Fruit fly (Drosophila melanogaster) whole organism, prepupa: Measurements from ENCODE around the gene Acp24A4.
A peak's percentile ranks its signal among the peaks of the same experiment; 100 is the strongest.

ENCODE experiments used
- Blimp-1 ChIP-seq: fragments of 200-800 bp; sonication (Bioruptor generic); optimal IDR thresholded peaks from 3 replicates; lab custom pipeline; 2017; ENCODE audit warnings: missing biosample characterization, missing genetic modification characterization, mild to moderate bottlenecking, moderate library complexity, missing genetic modification reagents
- CG10631 ChIP-seq: fragments of 200-800 bp; sonication (Bioruptor generic); optimal IDR thresholded peaks from 2 replicates; lab custom pipeline; 2016; ENCODE audit warnings: missing biosample characterization, missing genetic modification characterization
- CG10669 ChIP-seq: fragments of 200-800 bp; sonication (Bioruptor generic); optimal IDR thresholded peaks from 3 replicates; lab custom pipeline; 2018; ENCODE audit warnings: missing biosample characterization, mild to moderate bottlenecking, missing genetic modification characterization, moderate library complexity
- CG11294 ChIP-seq: fragments of 200-800 bp; sonication (Bioruptor generic); IDR thresholded peaks from 2 replicates; pipeline ENCODE4 v1.3.6; 2022; ENCODE audit warnings: missing biosample characterization, missing genetic modification characterization
- CG11762 ChIP-seq: fragments of 200-800 bp; sonication (Bioruptor generic); optimal IDR thresholded peaks from 3 replicates; lab custom pipeline; 2016; ENCODE audit warnings: missing biosample characterization, missing genetic modification characterization; ENCODE audit not compliant: insufficient read depth
- CG3032 ChIP-seq: fragments of 200-800 bp; optimal IDR thresholded peaks from 2 replicates; lab custom pipeline; 2019; ENCODE audit warnings: missing biosample characterization, mild to moderate bottlenecking, missing genetic modification characterization, moderate library complexity
- CG32006 ChIP-seq: fragments of 200-800 bp; sonication (Bioruptor generic); optimal IDR thresholded peaks from 3 replicates; lab custom pipeline; 2017; ENCODE audit warnings: missing biosample characterization, mild to moderate bottlenecking, missing genetic modification characterization
- CG34406 ChIP-seq: fragments of 200-800 bp; sonication (Bioruptor generic); optimal IDR thresholded peaks from 3 replicates; lab custom pipeline; 2016; ENCODE audit warnings: missing biosample characterization, missing genetic modification characterization
- CG4318 ChIP-seq: fragments of 200-800 bp; sonication (Bioruptor generic); optimal IDR thresholded peaks from 3 replicates; lab custom pipeline; 2017; ENCODE audit warnings: missing biosample characterization, mild to moderate bottlenecking, missing genetic modification characterization
- CG6163 ChIP-seq: fragments of 200-800 bp; sonication (Bioruptor generic); IDR thresholded peaks from 3 replicates; pipeline ENCODE4 v1.3.6; 2022; ENCODE audit warnings: missing biosample characterization, missing genetic modification characterization
- CG6854 ChIP-seq: fragments of 200-800 bp; sonication (Bioruptor generic); optimal IDR thresholded peaks from 2 replicates; lab custom pipeline; 2017; ENCODE audit warnings: missing biosample characterization, mild to moderate bottlenecking, missing genetic modification characterization
- CG8119 ChIP-seq: fragments of 200-800 bp; sonication (Bioruptor generic); IDR thresholded peaks from 3 replicates; pipeline ENCODE4 v1.3.6; 2022; ENCODE audit warnings: missing biosample characterization, missing genetic modification characterization
- CG8632 ChIP-seq: fragments of 200-800 bp; sonication (Bioruptor generic); optimal IDR thresholded peaks from 3 replicates; lab custom pipeline; 2016; ENCODE audit warnings: missing biosample characterization, missing genetic modification characterization
- CG9139 ChIP-seq: fragments of 200-800 bp; sonication (Bioruptor generic); optimal IDR thresholded peaks from 3 replicates; lab custom pipeline; 2017; ENCODE audit warnings: missing biosample characterization, mild to moderate bottlenecking, missing genetic modification characterization
- Eip75B ChIP-seq: fragments of 200-800 bp; sonication (Bioruptor generic); optimal IDR thresholded peaks from 3 replicates; lab custom pipeline; 2016; ENCODE audit warnings: missing biosample characterization, missing genetic modification characterization
- Eip78C ChIP-seq: fragments of 200-800 bp; sonication (Bioruptor generic); peaks from one replicate; lab custom pipeline; 2016; ENCODE audit warnings: missing biosample characterization, missing genetic modification characterization
- Hr38 ChIP-seq: sonication (Bioruptor generic); optimal IDR thresholded peaks from 2 replicates; lab custom pipeline; 2016; ENCODE audit warnings: missing biosample characterization, missing genetic modification characterization
- Hr4 ChIP-seq: fragments of 200-800 bp; sonication (Bioruptor generic); optimal IDR thresholded peaks from 3 replicates; lab custom pipeline; 2016; ENCODE audit warnings: missing biosample characterization, missing genetic modification characterization
- Met ChIP-seq: fragments of 200-800 bp; sonication (Bioruptor generic); optimal IDR thresholded peaks from 3 replicates; lab custom pipeline; 2016; ENCODE audit warnings: missing biosample characterization, missing genetic modification characterization
- OdsH ChIP-seq: fragments of 200-800 bp; sonication (Bioruptor generic); optimal IDR thresholded peaks from 3 replicates; lab custom pipeline; 2016; ENCODE audit warnings: missing biosample characterization, missing genetic modification characterization
- Smox ChIP-seq: fragments of 200-800 bp; sonication (Bioruptor generic); optimal IDR thresholded peaks from 3 replicates; lab custom pipeline; 2016; ENCODE audit warnings: missing biosample characterization, missing genetic modification characterization
- Sox102F ChIP-seq: fragments of 200-800 bp; sonication (Bioruptor generic); optimal IDR thresholded peaks from 2 replicates; lab custom pipeline; 2016; ENCODE audit warnings: missing biosample characterization, mild to moderate bottlenecking, missing genetic modification characterization
- Sox14 ChIP-seq: fragments of 200-800 bp; sonication (Bioruptor generic); optimal IDR thresholded peaks from 3 replicates; lab custom pipeline; 2016; ENCODE audit warnings: missing biosample characterization, missing genetic modification characterization
- Sox15 ChIP-seq: fragments of 200-800 bp; sonication (Bioruptor generic); optimal IDR thresholded peaks from 3 replicates; lab custom pipeline; 2016; ENCODE audit warnings: missing biosample characterization, missing genetic modification characterization
- acj6 ChIP-seq: fragments of 200-800 bp; sonication (Bioruptor generic); optimal IDR thresholded peaks from 3 replicates; lab custom pipeline; 2016; ENCODE audit warnings: missing biosample characterization, missing genetic modification characterization
- cyc ChIP-seq: fragments of 200-800 bp; sonication (Bioruptor generic); optimal IDR thresholded peaks from 3 replicates; lab custom pipeline; 2016; ENCODE audit warnings: missing biosample characterization, missing genetic modification characterization
- eg ChIP-seq: fragments of 200-800 bp; sonication (Bioruptor generic); IDR thresholded peaks from 3 replicates; pipeline ENCODE4 v1.3.6; 2022; ENCODE audit warnings: missing biosample characterization, missing genetic modification characterization
- esn ChIP-seq: fragments of 200-800 bp; sonication (Bioruptor generic); optimal IDR thresholded peaks from 2 replicates; lab custom pipeline; 2016; ENCODE audit warnings: missing biosample characterization, mild to moderate bottlenecking, missing genetic modification characterization, moderate library complexity
- fd85E ChIP-seq: fragments of 200-800 bp; sonication (Bioruptor generic); optimal IDR thresholded peaks from 3 replicates; lab custom pipeline; 2016; ENCODE audit warnings: missing biosample characterization, missing genetic modification characterization
- fkh ChIP-seq: fragments of 200-800 bp; sonication (Bioruptor generic); optimal IDR thresholded peaks from 3 replicates; lab custom pipeline; 2017; ENCODE audit warnings: missing biosample characterization, mild to moderate bottlenecking, missing genetic modification characterization, moderate library complexity
- net ChIP-seq: fragments of 200-800 bp; sonication (Bioruptor generic); optimal IDR thresholded peaks from 3 replicates; lab custom pipeline; 2016; ENCODE audit warnings: missing biosample characterization, missing genetic modification characterization
- ss ChIP-seq, 2 experiments: fragments of 200-800 bp; sonication (Bioruptor generic); optimal IDR thresholded peaks; 2 replicates in 1 of 2; 3 replicates in 1 of 2; lab custom pipeline; 2017 to 2018; ENCODE audit warnings: mild to moderate bottlenecking in 2 of 2, missing biosample characterization in 2 of 2, missing genetic modification characterization in 2 of 2, moderate library complexity in 1 of 2
- svp ChIP-seq: fragments of 200-800 bp; sonication (Bioruptor generic); peaks from one replicate; lab custom pipeline; 2016; ENCODE audit warnings: missing biosample characterization, missing genetic modification characterization

Acp24A4 gene

dm6 chr2L:3700374-3700773 lies 6.7 kb upstream of the Acp24A4 start, which contains the start of gene Sfp24C1:
TSS of gene Sfp24C1 (plus strand) at chr2L:3700674.
- TF ChIP-seq Sox102F (no peak), eg (GFP tag; lab: Robert Waterston, UW) (no peak), svp (GFP tag; lab: Kevin White, UChicago) (no peak), CG11762 (GFP tag; lab: Kevin White, UChicago) (no peak), Smox (GFP tag; lab: Kevin White, UChicago) (no peak), CG9139 (no peak), CG4318 (GFP tag; lab: Kevin White, UChicago) (no peak), Blimp-1 (GFP tag; lab: Kevin White, UChicago) (no peak), fkh (GFP tag; lab: Kevin White, UChicago) (no peak), acj6 (GFP tag; lab: Kevin White, UChicago) (no peak), cyc (GFP tag; lab: Kevin White, UChicago) (no peak)

dm6 chr2L:3699895-3700294 lies 6.2 kb upstream of the Acp24A4 start, which contains the start of gene CG42465:
TSS of gene CG42465 (plus strand) at chr2L:3700195.
- TF ChIP-seq net (GFP tag; lab: Kevin White, UChicago) (no peak), CG10631 (GFP tag; lab: Kevin White, UChicago) (no peak), Sox14 (GFP tag; lab: Kevin White, UChicago) (no peak), Hr4 (GFP tag; lab: Kevin White, UChicago) (no peak), CG8632 (GFP tag; lab: Kevin White, UChicago) (no peak), CG11294 (GFP tag; lab: Robert Waterston, UW) (no peak), CG8119 (GFP tag; lab: Robert Waterston, UW) (no peak), fd85E (no peak)

DNA sequence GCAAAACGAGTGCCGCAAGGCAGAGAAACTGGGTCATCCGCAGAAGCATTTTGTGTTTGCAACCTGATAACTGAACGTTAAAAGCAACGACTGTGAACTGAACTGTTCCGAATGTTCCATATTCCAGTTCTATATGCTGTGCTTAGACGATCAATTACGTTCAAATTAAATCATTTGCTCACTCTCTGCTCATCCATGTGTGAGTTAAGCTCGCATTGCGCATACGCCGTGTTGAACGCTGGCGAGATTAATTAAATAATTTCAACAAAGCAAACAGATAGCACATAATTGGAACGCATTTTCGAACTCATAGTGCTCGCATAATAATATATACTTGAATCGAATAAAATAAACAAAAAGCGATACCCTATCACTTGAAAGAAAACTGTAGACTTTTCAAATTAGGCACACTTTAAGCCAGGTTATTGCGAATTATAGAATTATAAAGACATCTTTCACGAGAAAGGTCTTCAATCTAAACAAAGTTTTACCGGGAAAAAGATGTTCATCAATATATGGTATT lies 5.3 kb upstream of the Acp24A4 start, which contains the start of the genes CG10031 and CG42464:
Gene CG10031 (minus strand): TSS at position 101 of the 523 bp plus-strand sequence.
Gene CG42464 (plus strand): TSS at position 473 of the 523 bp plus-strand sequence.
- TF ChIP-seq Met = no peak
- no peak for TF ChIP-seq CG3032 (tag; lab: Kevin White, UChicago)
- no peak for TF ChIP-seq eg (GFP tag; lab: Robert Waterston, UW)
- no peak for TF ChIP-seq CG10669
- no peak for TF ChIP-seq esn (GFP tag; lab: Kevin White, UChicago)
- no peak for TF ChIP-seq cyc (GFP tag; lab: Kevin White, UChicago)
- no peak for TF ChIP-seq OdsH (GFP tag; lab: Kevin White, UChicago)
- no peak for TF ChIP-seq CG11294 (GFP tag; lab: Robert Waterston, UW)
- TF ChIP-seq fkh (GFP tag; lab: Kevin White, UChicago) = no peak
- TF ChIP-seq CG6163 (GFP tag; lab: Robert Waterston, UW) = no peak

DNA sequence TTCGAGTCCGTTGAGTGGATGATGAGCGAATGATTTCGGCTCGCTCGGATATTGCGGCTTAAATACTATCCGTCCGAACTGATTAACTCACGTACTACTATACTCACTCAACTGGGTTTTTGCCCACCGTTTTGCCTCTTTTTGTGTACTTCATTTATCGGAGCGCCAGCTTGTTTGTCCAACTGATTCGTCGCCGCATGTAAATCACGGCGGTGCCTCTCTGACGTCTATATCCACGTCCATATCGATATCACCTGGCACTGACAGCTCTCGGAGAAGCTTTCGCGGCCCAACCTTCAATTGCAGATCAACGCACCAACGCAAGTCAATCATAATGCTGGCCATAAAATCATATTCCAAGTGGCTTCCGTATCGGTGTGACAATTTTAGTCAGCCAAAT lies 4.1 kb upstream of the Acp24A4 start, which contains the start of gene CG3604:
Gene CG3604 (minus strand): TSS at position 101 of the 400 bp plus-strand sequence.
- TF ChIP-seq Hr38 (GFP tag; lab: Kevin White, UChicago) = no peak
- TF ChIP-seq svp (GFP tag; lab: Kevin White, UChicago) = peak; percentile 33

- no peak for TF ChIP-seq net (GFP tag; lab: Kevin White, UChicago)
- no peak for TF ChIP-seq ss (GFP tag; optimal IDR thresholded peaks at IDR 0.05; lab: Kevin White, UChicago)
- no peak for TF ChIP-seq CG32006
- TF ChIP-seq CG6854 = no peak
- no peak for TF ChIP-seq CG4318 (GFP tag; lab: Kevin White, UChicago)
- TF ChIP-seq CG34406 (GFP tag; lab: Kevin White, UChicago) = no peak
- TF ChIP-seq CG8632 (GFP tag; lab: Kevin White, UChicago) = no peak
Observed at dm6 chr2L:3696438-3696837, 2.7 kb upstream of the Acp24A4 start, which contains the start of gene IM33. TSS of gene IM33 (minus strand) at chr2L:3696658.

DNA sequence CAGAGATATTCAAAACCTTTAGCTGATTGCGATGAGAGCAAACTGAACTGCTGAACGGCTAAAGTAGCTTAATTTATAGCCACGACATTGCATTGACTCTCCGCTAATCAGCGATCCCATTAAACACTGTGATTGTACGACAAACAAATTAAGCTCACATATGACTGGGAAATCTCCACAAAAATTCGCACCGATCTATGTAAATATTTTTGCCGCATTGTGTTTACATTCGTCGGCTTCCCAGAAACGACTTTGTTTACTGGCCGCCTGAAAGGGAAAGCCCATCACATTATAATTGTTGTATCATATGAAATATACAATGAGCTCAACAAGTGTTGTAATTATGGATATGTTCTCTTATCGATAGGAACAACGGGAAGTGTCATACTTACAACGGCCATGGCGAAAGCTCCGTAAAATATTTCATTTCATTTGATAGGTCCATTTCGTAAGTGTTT lies 1.7 kb upstream of the Acp24A4 start, which contains the start of gene CG16713:
Gene CG16713 (minus strand): TSS at position 51 of the 458 bp plus-strand sequence.
- TF ChIP-seq acj6 (GFP tag; lab: Kevin White, UChicago) = no peak
- TF ChIP-seq OdsH (GFP tag; lab: Kevin White, UChicago) = no peak
- TF ChIP-seq CG6854 = no peak
- TF ChIP-seq fkh (GFP tag; lab: Kevin White, UChicago) = peak; percentile 11
- TF ChIP-seq svp (GFP tag; lab: Kevin White, UChicago) = peak; percentile 83
- no peak for TF ChIP-seq Eip75B (GFP tag; lab: Kevin White, UChicago)
- TF ChIP-seq Sox15 = no peak
- TF ChIP-seq Eip78C = peak; percentile 12
